Fruit fly (Drosophila melanogaster) whole organism: ENCODE data around the gene Arfrp1.

Experiments used
- CG8478 ChIP-seq: fragments of >200 bp; optimal IDR thresholded peaks from 2 replicates; lab custom pipeline; 2018; ENCODE audit warnings: inconsistent platforms
- psq ChIP-seq: fragments of >200 bp; optimal IDR thresholded peaks from 2 replicates; lab custom pipeline; 2017

dm6 chrX:9128012-9128280 lies 21.1 kb downstream of the Arfrp1 start:
- TF ChIP-seq CG8478: no peak
- no peak for TF ChIP-seq psq (lab: Kevin White, UChicago)
